Worm (Caenorhabditis elegans) whole organism, early embryonic: ENCODE results near the gene M03E7.1.

Experiments used
- B0310.2 ChIP-seq: sonication (generic microtip); optimal IDR thresholded peaks from 2 replicates; lab custom pipeline; 2016; ENCODE audit warnings: mild to moderate bottlenecking, missing genetic modification characterization, missing compliant biosample characterization
- F13C5.2 ChIP-seq: sonication (generic microtip); optimal IDR thresholded peaks from 2 replicates; lab custom pipeline; 2017; ENCODE audit warnings: mild to moderate bottlenecking, missing genetic modification characterization, inconsistent platforms, missing compliant biosample characterization
- flt-1 ChIP-seq: fragments of 200-800 bp; sonication (Bioruptor generic); IDR thresholded peaks from 2 replicates; pipeline ENCODE4 v1.3.6; 2022; ENCODE audit warnings: missing genetic modification characterization, missing compliant biosample characterization
- hmg-4 ChIP-seq: fragments of 200-800 bp; sonication (Bioruptor generic); optimal IDR thresholded peaks from 2 replicates; lab custom pipeline; 2018; ENCODE audit warnings: mild to moderate bottlenecking, missing genetic modification characterization, missing compliant biosample characterization

ce11 chrV:5594315-5594714, 27.2 kb upstream of the M03E7.1 start, which contains the start of gene crn-2:
- TF ChIP-seq B0310.2 (tag; lab: Kevin White, UChicago) (no peak), flt-1 (no peak), F13C5.2 (tag; lab: Kevin White, UChicago) (no peak), hmg-4 (GFP tag; lab: Kevin White, UChicago) (no peak)
